Worm (Caenorhabditis elegans): Measurements from ENCODE around the gene rpb-11.

rpb-11 gene

ce11 chrII:14045235-14045634, 14.7 kb upstream of the rpb-11 start:
- no peak for TF ChIP-seq nhr-76 (tag; optimal IDR thresholded peaks at IDR 0.05)
- no peak for TF ChIP-seq ceh-9 (tag; optimal IDR thresholded peaks at IDR 0.05)
- TF ChIP-seq nhr-23 (tag; optimal IDR thresholded peaks at IDR 0.05), result no peak

ce11 chrII:14045934-14046470, 13.9 kb upstream of the rpb-11 start:
- TF ChIP-seq lin-15B (tag; optimal IDR thresholded peaks at IDR 0.05) (no peak), nfya-1 (tag; optimal IDR thresholded peaks at IDR 0.05; ENCODE audit: insufficient read depth) (peak; percentile 54)

ce11 chrII:14046491-14046890, 13.4 kb upstream of the rpb-11 start:
- peak; percentile 17 for TF ChIP-seq lin-39 (tag; optimal IDR thresholded peaks at IDR 0.05)
- TF ChIP-seq ceh-9 (tag; optimal IDR thresholded peaks at IDR 0.05), result no peak
- peak; percentile 11 for TF ChIP-seq nhr-43 (tag; optimal IDR thresholded peaks at IDR 0.05; ENCODE audit: poor library complexity, severe bottlenecking)
- TF ChIP-seq nhr-67 (tag; optimal IDR thresholded peaks at IDR 0.05), result no peak

ce11 chrII:14049097-14049496, 10.8 kb upstream of the rpb-11 start:
- TF ChIP-seq nhr-25 (tag; optimal IDR thresholded peaks at IDR 0.05) (peak; percentile 63), hmg-11 (tag; optimal IDR thresholded peaks at IDR 0.05) (peak; percentile 12), snpc-4 (tag; optimal IDR thresholded peaks at IDR 0.05) (peak; percentile 13), jun-1 (tag; optimal IDR thresholded peaks at IDR 0.05) (peak; percentile 63), fkh-10 (GFP tag; optimal IDR thresholded peaks at IDR 0.05) (no peak), nhr-43 (tag; optimal IDR thresholded peaks at IDR 0.05; ENCODE audit: poor library complexity, severe bottlenecking) (peak; percentile 76), mdl-1 (tag; optimal IDR thresholded peaks at IDR 0.05) (peak; percentile 31), lin-39 (tag; optimal IDR thresholded peaks at IDR 0.05) (peak; percentile 29), lin-15B (tag; optimal IDR thresholded peaks at IDR 0.05) (peak; percentile 21), egl-5 (tag; optimal IDR thresholded peaks at IDR 0.05) (peak; percentile 14), nfya-1 (tag; optimal IDR thresholded peaks at IDR 0.05; ENCODE audit: insufficient read depth) (peak; percentile 76), ceh-28 (tag; optimal IDR thresholded peaks at IDR 0.05) (peak; percentile 2), zag-1 (tag; optimal IDR thresholded peaks at IDR 0.05) (no peak), pqm-1 (tag; optimal IDR thresholded peaks at IDR 0.05) (peak; percentile 83), mml-1 (tag; optimal IDR thresholded peaks at IDR 0.05) (no peak), elt-1 (tag; optimal IDR thresholded peaks at IDR 0.05) (no peak), pha-4 (tag; optimal IDR thresholded peaks at IDR 0.05) (peak; percentile 52), elt-2 (tag; optimal IDR thresholded peaks at IDR 0.05) (peak; percentile 89), nhr-28 (tag; optimal IDR thresholded peaks at IDR 0.05) (no peak), nhr-23 (tag; optimal IDR thresholded peaks at IDR 0.05) (peak; percentile 54)

- TF ChIP-seq nhr-25 (tag; optimal IDR thresholded peaks at IDR 0.05), result peak; percentile 76
- TF ChIP-seq lin-15B (tag; optimal IDR thresholded peaks at IDR 0.05), result peak; percentile 70
- TF ChIP-seq elt-2 (tag; optimal IDR thresholded peaks at IDR 0.05), result peak; percentile 75
- TF ChIP-seq egl-5 (tag; optimal IDR thresholded peaks at IDR 0.05), result peak; percentile 19
- TF ChIP-seq pqm-1 (tag; optimal IDR thresholded peaks at IDR 0.05), result peak; percentile 47
- no peak for TF ChIP-seq ztf-4 (tag; optimal IDR thresholded peaks at IDR 0.05)
- TF ChIP-seq nhr-23 (tag; optimal IDR thresholded peaks at IDR 0.05), result peak; percentile 24
- TF ChIP-seq fkh-2 (tag; optimal IDR thresholded peaks at IDR 0.05), result no peak
- TF ChIP-seq egl-27 (tag; optimal IDR thresholded peaks at IDR 0.05), result no peak
- TF ChIP-seq elt-3 (tag; optimal IDR thresholded peaks at IDR 0.05), result no peak
- TF ChIP-seq lsy-12 (tag; optimal IDR thresholded peaks at IDR 0.05), result peak; percentile 18
- TF ChIP-seq pha-4 (tag; optimal IDR thresholded peaks at IDR 0.05), result peak; percentile 89
- TF ChIP-seq R02D3.7 (tag; optimal IDR thresholded peaks at IDR 0.05), result peak; percentile 30
- TF ChIP-seq elt-1 (tag; optimal IDR thresholded peaks at IDR 0.05), result peak; percentile 3
- peak; percentile 42 for TF ChIP-seq lin-39 (tag; optimal IDR thresholded peaks at IDR 0.05)
- TF ChIP-seq hmg-11 (tag; optimal IDR thresholded peaks at IDR 0.05), result peak; percentile 58
- peak; percentile 22 for TF ChIP-seq nhr-43 (tag; optimal IDR thresholded peaks at IDR 0.05; ENCODE audit: poor library complexity, severe bottlenecking)
- TF ChIP-seq unc-62 (GFP tag; optimal IDR thresholded peaks at IDR 0.05), result no peak
- TF ChIP-seq ceh-28 (tag; optimal IDR thresholded peaks at IDR 0.05), result peak; percentile 50
- TF ChIP-seq ceh-16 (tag; optimal IDR thresholded peaks at IDR 0.05), result no peak
- peak; percentile 54 for TF ChIP-seq jun-1 (tag; optimal IDR thresholded peaks at IDR 0.05)
- TF ChIP-seq nfya-1 (tag; optimal IDR thresholded peaks at IDR 0.05; ENCODE audit: insufficient read depth), result peak; percentile 62
- peak; percentile 48 for TF ChIP-seq snpc-4 (tag; optimal IDR thresholded peaks at IDR 0.05)
These were observed 9.4 kb upstream of the rpb-11 start for ce11 chrII:14050506-14050905.

All from whole organism, L3 larva.